Worm (Caenorhabditis elegans): ENCODE results near the gene Y67D8A.2.

The Y67D8A.2 gene

ce11 chrIV:3289237-3289636, 67.0 kb downstream of the Y67D8A.2 start, which contains the start of gene gcy-23:
gcy-23 (minus strand) TSS chrIV:3289337.
- no peak for TF ChIP-seq K02D7.2 (tag; optimal IDR thresholded peaks at IDR 0.05)
- TF ChIP-seq eyg-1 (tag; optimal IDR thresholded peaks at IDR 0.05), result no peak
- no peak for TF ChIP-seq ceh-6 (GFP tag; optimal IDR thresholded peaks at IDR 0.05)
- no peak for TF ChIP-seq fax-1 (tag; optimal IDR thresholded peaks at IDR 0.05)
- no peak for TF ChIP-seq lin-11 (tag; optimal IDR thresholded peaks at IDR 0.05)
- TF ChIP-seq elt-4 (tag; optimal IDR thresholded peaks at IDR 0.05), result no peak
- no peak for TF ChIP-seq elt-2 (tag; optimal IDR thresholded peaks at IDR 0.05)
- no peak for TF ChIP-seq rnt-1 (tag; optimal IDR thresholded peaks at IDR 0.05)
- no peak for TF ChIP-seq ttx-3 (tag; optimal IDR thresholded peaks at IDR 0.05)

ce11 chrIV:3291977-3292561, 69.8 kb downstream of the Y67D8A.2 start, which contains the start of gene W08E12.8:
W08E12.8 (plus strand) TSS chrIV:3292371.
- TF ChIP-seq ceh-34 (tag; optimal IDR thresholded peaks at IDR 0.05) (no peak), nhr-11 (tag; optimal IDR thresholded peaks at IDR 0.05) (no peak), nhr-232 (tag; optimal IDR thresholded peaks at IDR 0.05) (no peak), elt-4 (tag; optimal IDR thresholded peaks at IDR 0.05) (no peak), sdc-2 (tag; optimal IDR thresholded peaks at IDR 0.05) (no peak), unc-42 (tag; optimal IDR thresholded peaks at IDR 0.05) (no peak), elt-2 (tag; optimal IDR thresholded peaks at IDR 0.05) (no peak), sox-2 (GFP tag; IDR thresholded peaks at IDR 0.05) (no peak), gmeb-2 (tag; optimal IDR thresholded peaks at IDR 0.05) (no peak), unc-86 (tag; optimal IDR thresholded peaks at IDR 0.05) (no peak), ceh-14 (tag; optimal IDR thresholded peaks at IDR 0.05) (no peak), fkh-10 (GFP tag; optimal IDR thresholded peaks at IDR 0.05) (no peak), zip-5 (tag; optimal IDR thresholded peaks at IDR 0.05) (no peak), rnt-1 (tag; optimal IDR thresholded peaks at IDR 0.05) (no peak), ceh-19 (GFP tag; optimal IDR thresholded peaks at IDR 0.05) (no peak), npax-4 (tag; optimal IDR thresholded peaks at IDR 0.05) (no peak), eyg-1 (tag; optimal IDR thresholded peaks at IDR 0.05) (no peak), C08G9.2 (tag; optimal IDR thresholded peaks at IDR 0.05) (no peak)

- TF ChIP-seq pag-3 (tag; optimal IDR thresholded peaks at IDR 0.05; ENCODE audit: borderline replicate concordance) (no peak), hlh-6 (tag; optimal IDR thresholded peaks at IDR 0.05) (no peak)
Observed at ce11 chrIV:3293800-3294493, 71.7 kb downstream of the Y67D8A.2 start.

ce11 chrIV:3294553-3295185, 72.4 kb downstream of the Y67D8A.2 start, which contains the start of gene W08E12.7:
W08E12.7 (plus strand) TSS chrIV:3295135.
- TF ChIP-seq ttx-3 (tag; optimal IDR thresholded peaks at IDR 0.05) (peak; percentile 68), tbx-7 (tag; optimal IDR thresholded peaks at IDR 0.05) (peak; percentile 33), ref-2 (tag; optimal IDR thresholded peaks at IDR 0.05) (peak; percentile 91), sox-4 (tag; optimal IDR thresholded peaks at IDR 0.05) (no peak), K09A11.1 (tag; optimal IDR thresholded peaks at IDR 0.05; ENCODE audit: insufficient read depth) (peak; percentile 41), unc-86 (tag; optimal IDR thresholded peaks at IDR 0.05) (peak; percentile 70), Y22D7AL.16 (tag; optimal IDR thresholded peaks at IDR 0.05) (no peak), ceh-6 (GFP tag; optimal IDR thresholded peaks at IDR 0.05) (peak; percentile 22), pha-4 (tag; optimal IDR thresholded peaks at IDR 0.05) (no peak), hlh-13 (GFP tag; optimal IDR thresholded peaks at IDR 0.05) (no peak), pha-2 (tag; optimal IDR thresholded peaks at IDR 0.05) (peak; percentile 15), sdc-2 (tag; optimal IDR thresholded peaks at IDR 0.05) (peak; percentile 0), dmd-4 (tag; optimal IDR thresholded peaks at IDR 0.05; ENCODE audit: borderline replicate concordance) (peak; percentile 69), ama-1 (optimal IDR thresholded peaks at IDR 0.05) (no peak), ets-4 (tag; optimal IDR thresholded peaks at IDR 0.05) (peak; percentile 84), lin-11 (tag; optimal IDR thresholded peaks at IDR 0.05) (peak; percentile 17), ceh-45 (GFP tag; IDR thresholded peaks at IDR 0.05) (0 out of 2 replicates have a peak, but pooled peaks have one; percentile 10), fax-1 (tag; optimal IDR thresholded peaks at IDR 0.05) (peak; percentile 78), tbx-2 (tag; optimal IDR thresholded peaks at IDR 0.05) (peak; percentile 91), pat-9 (tag; optimal IDR thresholded peaks at IDR 0.05) (peak; percentile 35), K02D7.2 (tag; optimal IDR thresholded peaks at IDR 0.05) (peak; percentile 3), ceh-30 (tag; optimal IDR thresholded peaks at IDR 0.05) (peak; percentile 23), ceh-34 (tag; optimal IDR thresholded peaks at IDR 0.05) (peak; percentile 91), madf-2 (tag; optimal IDR thresholded peaks at IDR 0.05) (peak; percentile 60), pax-1 (tag; optimal IDR thresholded peaks at IDR 0.05) (peak; percentile 34), gmeb-2 (tag; optimal IDR thresholded peaks at IDR 0.05) (no peak), hlh-6 (tag; optimal IDR thresholded peaks at IDR 0.05) (no peak), ceh-19 (GFP tag; optimal IDR thresholded peaks at IDR 0.05) (peak; percentile 15), unc-55 (GFP tag; optimal IDR thresholded peaks at IDR 0.05) (peak; percentile 63), zip-5 (tag; optimal IDR thresholded peaks at IDR 0.05) (peak; percentile 47)

All from whole organism, late embryonic.